Worm (Caenorhabditis elegans) whole organism, late embryonic: ENCODE measurements around the gene T04C10.3.

Experiments
- T23F11.4 ChIP-seq: fragments of 200-800 bp; sonication (Bioruptor generic); optimal IDR thresholded peaks from 2 replicates; lab custom pipeline; 2018; ENCODE audit warnings: mild to moderate bottlenecking, missing genetic modification characterization, missing compliant biosample characterization
- dve-1 ChIP-seq: sonication (generic microtip); optimal IDR thresholded peaks from 2 replicates; lab custom pipeline; 2017; ENCODE audit warnings: antibody characterized with exemption, mild to moderate bottlenecking, missing genetic modification characterization, missing compliant biosample characterization
- ref-2 ChIP-seq: sonication (generic microtip); optimal IDR thresholded peaks from 2 replicates; lab custom pipeline; 2016; ENCODE audit warnings: missing genetic modification characterization, missing compliant biosample characterization

ce11 chrX:14841030-14841429, 28.9 kb downstream of the T04C10.3 start:
- TF ChIP-seq T23F11.4 (GFP tag; lab: Kevin White, UChicago) (no peak), ref-2 (tag; lab: Kevin White, UChicago) (peak; percentile 68), dve-1 (tag; lab: Kevin White, UChicago) (peak; percentile 67)
